Worm (Caenorhabditis elegans) whole organism, L3 larva: ENCODE data around the gene srv-25.

Source experiments
- ama-1 ChIP-seq: fragments of 150-350 bp; optimal IDR thresholded peaks from 2 replicates; lab custom pipeline; 2018
- daf-12 ChIP-seq: fragments of 150-350 bp; optimal IDR thresholded peaks from 2 replicates; lab custom pipeline; 2014; ENCODE audit warnings: missing biosample characterization, missing genetic modification reagents, missing genetic modification characterization
- elt-1 ChIP-seq: fragments of 150-350 bp; optimal IDR thresholded peaks from 2 replicates; lab custom pipeline; 2014; ENCODE audit warnings: missing biosample characterization, missing genetic modification characterization
- elt-2 ChIP-seq: sonication (generic microtip); optimal IDR thresholded peaks from 2 replicates; lab custom pipeline; 2016; ENCODE audit warnings: missing genetic modification reagents, mild to moderate bottlenecking, missing genetic modification characterization, missing compliant biosample characterization
- fkh-10 ChIP-seq: sonication (generic microtip); optimal IDR thresholded peaks from 2 replicates; lab custom pipeline; 2017; ENCODE audit warnings: missing biosample characterization, missing genetic modification reagents, missing genetic modification characterization
- fkh-2 ChIP-seq: fragments of 150-350 bp; optimal IDR thresholded peaks from 2 replicates; lab custom pipeline; 2014; ENCODE audit warnings: missing biosample characterization, missing genetic modification reagents, missing genetic modification characterization
- fos-1 ChIP-seq: fragments of 150-350 bp; optimal IDR thresholded peaks from 2 replicates; lab custom pipeline; 2014; ENCODE audit warnings: missing biosample characterization, missing genetic modification characterization
- jun-1 ChIP-seq: fragments of 150-350 bp; optimal IDR thresholded peaks from 2 replicates; lab custom pipeline; 2014; ENCODE audit warnings: missing biosample characterization, missing genetic modification reagents, missing genetic modification characterization
- nfya-1 ChIP-seq: sonication (generic microtip); optimal IDR thresholded peaks from 2 replicates; lab custom pipeline; 2017; ENCODE audit warnings: missing genetic modification characterization, mild to moderate bottlenecking, missing compliant biosample characterization, antibody characterized with exemption, moderate library complexity; ENCODE audit not compliant: insufficient read depth
- nhr-23 ChIP-seq: fragments of 150-350 bp; optimal IDR thresholded peaks from 2 replicates; lab custom pipeline; 2014; ENCODE audit warnings: missing biosample characterization, missing genetic modification reagents, missing genetic modification characterization
- nhr-77 ChIP-seq: fragments of 150-350 bp; optimal IDR thresholded peaks from 2 replicates; lab custom pipeline; 2014; ENCODE audit warnings: missing biosample characterization, missing genetic modification characterization
- unc-39 ChIP-seq: sonication (generic microtip); optimal IDR thresholded peaks from 4 replicates; lab custom pipeline; 2017; ENCODE audit warnings: missing biosample characterization, missing genetic modification characterization
- unc-62 ChIP-seq: fragments of 150-350 bp; sonication (generic microtip); optimal IDR thresholded peaks from 4 replicates; lab custom pipeline; 2014; ENCODE audit warnings: missing biosample characterization, missing genetic modification reagents, missing genetic modification characterization
- zag-1 ChIP-seq: fragments of 150-350 bp; optimal IDR thresholded peaks from 2 replicates; lab custom pipeline; 2014; ENCODE audit warnings: missing biosample characterization, missing genetic modification characterization

DNA sequence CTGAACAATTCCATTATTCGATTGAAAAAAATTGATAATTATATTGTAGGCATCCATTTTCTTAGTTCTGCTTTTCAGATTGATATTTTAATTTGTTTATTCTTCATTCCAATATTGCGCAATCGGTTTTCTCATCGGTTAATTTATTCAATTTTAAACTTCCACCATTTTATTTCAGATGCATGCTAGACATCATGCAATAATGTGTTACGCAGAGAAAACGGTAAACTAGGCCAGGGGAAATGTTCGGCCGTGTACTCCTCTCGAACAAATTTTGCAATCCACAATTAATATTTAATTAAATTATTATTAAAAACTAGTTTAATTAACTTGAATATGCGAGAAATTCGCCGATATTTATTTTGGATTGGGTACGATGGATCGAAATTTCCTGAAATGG is 18.1 kb upstream of the srv-25 start, which contains the start of gene Y73B6BL.29:
- TF ChIP-seq nhr-77 (no peak), nhr-23 (tag; lab: Kevin White, UChicago) (peak; percentile 95), zag-1 (no peak), jun-1 (tag; lab: Kevin White, UChicago) (peak; percentile 66), unc-62 (GFP tag; lab: Kevin White, UChicago) (no peak), elt-1 (no peak), nfya-1 (peak; percentile 89), ama-1 (lab: Kevin White, UChicago) (no peak), unc-39 (tag; lab: Kevin White, UChicago) (no peak), fkh-10 (peak; percentile 87), elt-2 (peak; percentile 56), daf-12 (no peak), fkh-2 (tag; lab: Kevin White, UChicago) (no peak), fos-1 (tag; lab: Kevin White, UChicago) (no peak)
